Fruit fly (Drosophila melanogaster): ENCODE measurements around the gene CG33648.

CG33648 gene

dm6 chr2L:14476501-14477067, 47.5 kb upstream of the CG33648 start (continued):
- TF ChIP-seq CG15011 (GFP tag; optimal IDR thresholded peaks at IDR 0.05) (no peak), Fer3 (tag; optimal IDR thresholded peaks at IDR 0.05) (no peak), Hr51 (GFP tag; optimal IDR thresholded peaks at IDR 0.05) (no peak), CG10565 (GFP tag; optimal IDR thresholded peaks at IDR 0.05) (no peak), slp2 (GFP tag; optimal IDR thresholded peaks at IDR 0.05) (no peak), bab2 (GFP tag; optimal IDR thresholded peaks at IDR 0.05) (no peak), CG4360 (GFP tag; IDR thresholded peaks at IDR 0.05) (no peak), ase (GFP tag; IDR thresholded peaks at IDR 0.05) (no peak), Meics (GFP tag; optimal IDR thresholded peaks at IDR 0.05) (peak; percentile 19), sc (optimal IDR thresholded peaks at IDR 0.05) (no peak), sc (GFP tag; optimal IDR thresholded peaks at IDR 0.05) (no peak), pros (GFP tag; optimal IDR thresholded peaks at IDR 0.05) (no peak), hkb (optimal IDR thresholded peaks at IDR 0.05) (no peak), hkb (GFP tag; IDR thresholded peaks at IDR 0.05) (no peak), Blimp-1 (GFP tag; optimal IDR thresholded peaks at IDR 0.05) (no peak), Bgb (GFP tag; IDR thresholded peaks at IDR 0.05; ENCODE audit: partially characterized antibody) (no peak), CG4328 (GFP tag; optimal IDR thresholded peaks at IDR 0.05) (no peak), bbx (GFP tag; IDR thresholded peaks at IDR 0.05; ENCODE audit: partially characterized antibody) (no peak), CG2875 (GFP tag; optimal IDR thresholded peaks at IDR 0.05) (no peak), unpg (GFP tag; optimal IDR thresholded peaks at IDR 0.05) (peak; percentile 17), Taf1 (GFP tag; IDR thresholded peaks at IDR 0.05) (no peak), CG3995 (GFP tag; optimal IDR thresholded peaks at IDR 0.05) (no peak), CG1602 (GFP tag; optimal IDR thresholded peaks at IDR 0.05) (no peak), Vsx1 (GFP tag; optimal IDR thresholded peaks at IDR 0.05) (no peak), gt (GFP tag; IDR thresholded peaks at IDR 0.05) (no peak), CG6272 (GFP tag; IDR thresholded peaks at IDR 0.05) (no peak), hth (optimal IDR thresholded peaks at IDR 0.05) (no peak), ken (GFP tag; IDR thresholded peaks at IDR 0.05) (no peak), CG8359 (GFP tag; optimal IDR thresholded peaks at IDR 0.05; ENCODE audit: borderline replicate concordance) (no peak), croc (GFP tag; conservative IDR thresholded peaks at IDR 0.05) (no peak), CG16779 (GFP tag; IDR thresholded peaks at IDR 0.05) (no peak), schlank (tag; optimal IDR thresholded peaks at IDR 0.05) (no peak), CG6689 (GFP tag; IDR thresholded peaks at IDR 0.05) (no peak), her (GFP tag; optimal IDR thresholded peaks at IDR 0.05) (no peak), ftz-f1 (GFP tag; optimal IDR thresholded peaks at IDR 0.05) (no peak), repo (GFP tag; optimal IDR thresholded peaks at IDR 0.05) (no peak), CG15514 (GFP tag; optimal IDR thresholded peaks at IDR 0.05) (no peak), sqz (GFP tag; optimal IDR thresholded peaks at IDR 0.05) (no peak), CG18619 (GFP tag; optimal IDR thresholded peaks at IDR 0.05) (no peak), CG13287 (GFP tag; IDR thresholded peaks at IDR 0.05; ENCODE audit: partially characterized antibody) (no peak), Dad (GFP tag; optimal IDR thresholded peaks at IDR 0.05) (no peak), jumu (GFP tag; optimal IDR thresholded peaks at IDR 0.05) (no peak), CG7839 (tag; optimal IDR thresholded peaks at IDR 0.05) (peak; percentile 5), CG5180 (GFP tag; optimal IDR thresholded peaks at IDR 0.05) (no peak), CG17829 (tag; optimal IDR thresholded peaks at IDR 0.05) (no peak), crol (GFP tag; IDR thresholded peaks at IDR 0.05) (no peak), ci (GFP tag; IDR thresholded peaks at IDR 0.05) (no peak), Atf6 (GFP tag; IDR thresholded peaks at IDR 0.05) (no peak), CG6175 (GFP tag; IDR thresholded peaks at IDR 0.05) (no peak), CG15696 (tag; optimal IDR thresholded peaks at IDR 0.05) (no peak), fd64A (GFP tag; optimal IDR thresholded peaks at IDR 0.05) (no peak), sr (GFP tag; IDR thresholded peaks at IDR 0.05) (peak; percentile 74; the same call in 2 of the 3 replicates)

Measured in whole organism, embryonic.